Fruit fly (Drosophila melanogaster) whole organism, prepupa: ENCODE measurements around the gene T48.

ENCODE experiments used
- CG16779 ChIP-seq: fragments of 200-800 bp; sonication (Bioruptor generic); optimal IDR thresholded peaks from 3 replicates; lab custom pipeline; 2017; ENCODE audit warnings: missing biosample characterization, mild to moderate bottlenecking, missing genetic modification characterization
- CG3032 ChIP-seq: fragments of 200-800 bp; optimal IDR thresholded peaks from 2 replicates; lab custom pipeline; 2019; ENCODE audit warnings: missing biosample characterization, mild to moderate bottlenecking, missing genetic modification characterization, moderate library complexity
- CG6792 ChIP-seq: fragments of 200-800 bp; sonication (Bioruptor generic); optimal IDR thresholded peaks from 3 replicates; lab custom pipeline; 2016; ENCODE audit warnings: missing biosample characterization, missing genetic modification characterization
- CG6808 ChIP-seq: fragments of 200-800 bp; sonication (Bioruptor generic); optimal IDR thresholded peaks from 3 replicates; lab custom pipeline; 2017; ENCODE audit warnings: missing biosample characterization, missing genetic modification characterization, mild to moderate bottlenecking, moderate library complexity, missing genetic modification reagents
- Hr38 ChIP-seq: sonication (Bioruptor generic); optimal IDR thresholded peaks from 2 replicates; lab custom pipeline; 2016; ENCODE audit warnings: missing biosample characterization, missing genetic modification characterization
- Lpt ChIP-seq: fragments of 200-800 bp; sonication (Bioruptor generic); optimal IDR thresholded peaks from 3 replicates; lab custom pipeline; 2016; ENCODE audit warnings: missing biosample characterization, missing genetic modification characterization
- vri ChIP-seq: fragments of 200-800 bp; sonication (Bioruptor generic); optimal IDR thresholded peaks from 3 replicates; lab custom pipeline; 2016; ENCODE audit warnings: missing biosample characterization, mild to moderate bottlenecking, missing genetic modification characterization

DNA sequence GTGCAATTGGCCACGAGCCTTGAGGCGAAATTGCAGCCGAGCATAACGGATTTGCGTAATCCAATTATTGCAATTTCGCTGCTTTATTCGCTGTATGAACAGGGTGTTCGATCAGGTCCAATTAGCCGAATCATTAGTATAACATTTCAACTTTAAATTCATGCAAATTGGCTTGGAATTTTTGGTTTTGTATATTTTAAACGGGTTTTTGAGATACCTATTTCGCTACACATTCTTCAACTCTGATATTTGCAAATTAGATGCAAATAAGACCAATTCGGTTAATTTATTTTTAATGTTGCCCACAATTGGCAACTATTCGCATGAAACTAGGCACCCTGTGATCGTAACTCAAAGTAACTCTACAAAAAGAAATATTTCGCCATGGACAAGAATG lies 71.9 kb downstream of the T48 start:
- TF ChIP-seq CG3032 (tag; lab: Kevin White, UChicago) (peak; percentile 92), CG16779 (tag; lab: Kevin White, UChicago) (peak; percentile 64), Lpt (GFP tag; lab: Kevin White, UChicago) (peak; percentile 89), CG6792 (GFP tag; lab: Kevin White, UChicago) (peak; percentile 81), Hr38 (GFP tag; lab: Kevin White, UChicago) (peak; percentile 73), CG6808 (GFP tag; lab: Kevin White, UChicago) (peak; percentile 87), vri (GFP tag; lab: Kevin White, UChicago) (no peak)
